Fruit fly (Drosophila melanogaster): ENCODE results near the gene SA2.

The SA2 gene

dm6 chr3L:1414032-1414431 lies 23.6 kb downstream of the SA2 start (continued):
- no peak for TF ChIP-seq Dek (tag; optimal IDR thresholded peaks at IDR 0.05)
- peak; percentile 88 for TF ChIP-seq Xrp1 (GFP tag; IDR thresholded peaks at IDR 0.05)
- no peak for TF ChIP-seq CG10565 (GFP tag; optimal IDR thresholded peaks at IDR 0.05)
- TF ChIP-seq CG6813 (GFP tag; optimal IDR thresholded peaks at IDR 0.05): no peak
- no peak for TF ChIP-seq CG17912 (GFP tag; optimal IDR thresholded peaks at IDR 0.05)
- TF ChIP-seq Ets97D (GFP tag; optimal IDR thresholded peaks at IDR 0.05): no peak
- TF ChIP-seq Lhr (GFP tag; optimal IDR thresholded peaks at IDR 0.05): peak; percentile 19
- no peak for TF ChIP-seq fd3F (GFP tag; optimal IDR thresholded peaks at IDR 0.05)
- TF ChIP-seq bowl (GFP tag; IDR thresholded peaks at IDR 0.05): no peak
- TF ChIP-seq CG10209 (GFP tag; optimal IDR thresholded peaks at IDR 0.05): peak; percentile 48
- TF ChIP-seq NfI (GFP tag; optimal IDR thresholded peaks at IDR 0.05): no peak
- peak; percentile 61 for TF ChIP-seq Awh (GFP tag; IDR thresholded peaks at IDR 0.05)
- peak; percentile 56; the same call in 2 of the 3 replicates for TF ChIP-seq CG17361 (GFP tag; IDR thresholded peaks at IDR 0.05)
- no peak for TF ChIP-seq hb (GFP tag; IDR thresholded peaks at IDR 0.05; ENCODE audit: partially characterized antibody)
- no peak for TF ChIP-seq CG13296 (GFP tag; optimal IDR thresholded peaks at IDR 0.05)
- no peak for TF ChIP-seq ems (GFP tag; optimal IDR thresholded peaks at IDR 0.05)
- TF ChIP-seq CG4617 (GFP tag; optimal IDR thresholded peaks at IDR 0.05; ENCODE audit: borderline replicate concordance): no peak
- peak; percentile 15 for TF ChIP-seq CG8290 (GFP tag; optimal IDR thresholded peaks at IDR 0.05)
- TF ChIP-seq CG8290 (tag; optimal IDR thresholded peaks at IDR 0.05): peak in 1 of 2 experiments; percentile 55
- 0 out of 3 replicates have a peak, but pooled peaks have one; percentile 48 for TF ChIP-seq dysf (GFP tag; IDR thresholded peaks at IDR 0.05)
- TF ChIP-seq ssp (GFP tag; IDR thresholded peaks at IDR 0.05): no peak
- no peak for TF ChIP-seq Bteb2 (GFP tag; optimal IDR thresholded peaks at IDR 0.05)
- TF ChIP-seq CG4360 (GFP tag; IDR thresholded peaks at IDR 0.05): peak; percentile 48; the same call in 1 of the 2 replicates
- no peak for TF ChIP-seq CG10321 (GFP tag; IDR thresholded peaks at IDR 0.05)
- no peak for TF ChIP-seq unc-4 (GFP tag; IDR thresholded peaks at IDR 0.05; ENCODE audit: partially characterized antibody)
- TF ChIP-seq CG1603 (tag; optimal IDR thresholded peaks at IDR 0.05): peak; percentile 86
- 0 out of 2 replicates have a peak, but pooled peaks have one; percentile 43 for TF ChIP-seq CG32772 (GFP tag; IDR thresholded peaks at IDR 0.05)
- peak; percentile 19 for TF ChIP-seq CG1602 (GFP tag; optimal IDR thresholded peaks at IDR 0.05)
- TF ChIP-seq CG8359 (GFP tag; optimal IDR thresholded peaks at IDR 0.05; ENCODE audit: borderline replicate concordance): no peak
- no peak for TF ChIP-seq Ravus (GFP tag; IDR thresholded peaks at IDR 0.05)
- no peak for TF ChIP-seq corto (GFP tag; optimal IDR thresholded peaks at IDR 0.05)
- TF ChIP-seq CG3407 (GFP tag; optimal IDR thresholded peaks at IDR 0.05): peak; percentile 12
- TF ChIP-seq CG18011 (GFP tag; optimal IDR thresholded peaks at IDR 0.05): no peak
- no peak for TF ChIP-seq CG34224 (GFP tag; IDR thresholded peaks at IDR 0.05; ENCODE audit: partially characterized antibody)
- no peak for TF ChIP-seq Oaz (GFP tag; IDR thresholded peaks at IDR 0.05)
- no peak for TF ChIP-seq CTCF (GFP tag; optimal IDR thresholded peaks at IDR 0.05)
- TF ChIP-seq CG17359 (tag; optimal IDR thresholded peaks at IDR 0.05): no peak
- peak; percentile 13 for TF ChIP-seq CoRest (tag; optimal IDR thresholded peaks at IDR 0.05)
- no peak for TF ChIP-seq CG9817 (tag; optimal IDR thresholded peaks at IDR 0.05)
- TF ChIP-seq MTF-1 (GFP tag; optimal IDR thresholded peaks at IDR 0.05; ENCODE audit: borderline replicate concordance): no peak
- TF ChIP-seq CG15073 (GFP tag; optimal IDR thresholded peaks at IDR 0.05): no peak
- peak; percentile 34 for TF ChIP-seq pum (GFP tag; optimal IDR thresholded peaks at IDR 0.05)
- TF ChIP-seq exex (tag; optimal IDR thresholded peaks at IDR 0.05): no peak
- no peak for TF ChIP-seq CG7963 (GFP tag; IDR thresholded peaks at IDR 0.05; ENCODE audit: partially characterized antibody)
- peak; percentile 15 for TF ChIP-seq tup (GFP tag; optimal IDR thresholded peaks at IDR 0.05)
- no peak for TF ChIP-seq scrt (GFP tag; optimal IDR thresholded peaks at IDR 0.05)
- TF ChIP-seq Doc3 (GFP tag; IDR thresholded peaks at IDR 0.05; ENCODE audit: partially characterized antibody): no peak
- TF ChIP-seq TFAM (GFP tag; optimal IDR thresholded peaks at IDR 0.05): no peak
- no peak for TF ChIP-seq pita (GFP tag; optimal IDR thresholded peaks at IDR 0.05)
- TF ChIP-seq hkb (optimal IDR thresholded peaks at IDR 0.05): no peak
- TF ChIP-seq hkb (GFP tag; IDR thresholded peaks at IDR 0.05): no peak
